Worm (Caenorhabditis elegans) whole organism, mixed stage, embryonic: Measurements from ENCODE around the gene F47C12.6.

Experiments
- blmp-1 ChIP-seq: fragments of 150-350 bp; optimal IDR thresholded peaks from 2 replicates; lab custom pipeline; 2014; ENCODE audit warnings: missing biosample characterization, missing genetic modification characterization
- drap-1 ChIP-seq: fragments of 200-800 bp; sonication (Bioruptor generic); optimal IDR thresholded peaks from 3 replicates; lab custom pipeline; 2018; ENCODE audit warnings: mild to moderate bottlenecking, missing genetic modification characterization, missing compliant biosample characterization
- elt-1 ChIP-seq: sonication (generic microtip); optimal IDR thresholded peaks from 2 replicates; lab custom pipeline; 2017; ENCODE audit warnings: missing genetic modification characterization, mild to moderate bottlenecking, missing compliant biosample characterization, antibody characterized with exemption, moderate library complexity, borderline replicate concordance; ENCODE audit not compliant: insufficient read depth
- flh-1 ChIP-seq: fragments of 200-800 bp; sonication (Bioruptor generic); optimal IDR thresholded peaks from 2 replicates; lab custom pipeline; 2018; ENCODE audit warnings: mild to moderate bottlenecking, missing genetic modification characterization, moderate library complexity, missing compliant biosample characterization
- mab-5 ChIP-seq: fragments of 150-350 bp; optimal IDR thresholded peaks from 2 replicates; lab custom pipeline; 2014; ENCODE audit warnings: missing biosample characterization, missing genetic modification characterization
- nhr-12 ChIP-seq: fragments of 150-350 bp; optimal IDR thresholded peaks from 2 replicates; lab custom pipeline; 2014; ENCODE audit warnings: missing biosample characterization, missing genetic modification characterization
- nhr-76 ChIP-seq: sonication (generic microtip); optimal IDR thresholded peaks from 2 replicates; lab custom pipeline; 2017; ENCODE audit warnings: missing biosample characterization, missing genetic modification characterization

DNA sequence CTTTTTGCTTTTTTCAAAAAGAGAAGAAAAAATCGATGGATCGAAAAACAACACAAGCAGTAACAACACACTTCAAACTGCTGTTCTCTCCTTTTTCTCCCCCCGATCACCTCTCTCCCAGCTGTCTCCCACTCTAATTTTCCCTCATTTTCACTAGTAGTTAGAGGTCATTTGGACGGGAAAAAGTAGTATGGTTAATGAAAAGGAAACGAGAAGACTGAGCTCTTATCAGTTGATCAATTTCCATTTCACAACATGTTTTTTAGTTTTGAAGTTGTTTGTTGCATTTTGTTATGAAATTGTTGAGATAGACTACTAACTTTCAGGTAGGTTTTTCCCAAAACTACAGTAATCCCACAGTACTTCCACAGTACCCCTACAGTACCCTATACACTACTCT is 15.2 kb upstream of the F47C12.6 start:
- TF ChIP-seq mab-5 (tag; lab: Kevin White, UChicago) (no peak), flh-1 (no peak), nhr-76 (tag; lab: Kevin White, UChicago) (no peak), elt-1 (no peak), nhr-12 (tag; lab: Kevin White, UChicago) (no peak), drap-1 (GFP tag; lab: Kevin White, UChicago) (no peak), blmp-1 (no peak)
